Worm (Caenorhabditis elegans) whole organism, late embryonic: Measurements from ENCODE around the gene F57G8.7.

Experiments used
- ceh-2 ChIP-seq: sonication (generic microtip); optimal IDR thresholded peaks from 2 replicates; lab custom pipeline; 2016; ENCODE audit warnings: missing genotype, missing genetic modification characterization, missing compliant biosample characterization
- dmd-4 ChIP-seq: sonication (generic microtip); optimal IDR thresholded peaks from 2 replicates; lab custom pipeline; 2016; ENCODE audit warnings: borderline replicate concordance, missing genetic modification characterization, missing compliant biosample characterization
- dve-1 ChIP-seq: sonication (generic microtip); optimal IDR thresholded peaks from 2 replicates; lab custom pipeline; 2017; ENCODE audit warnings: antibody characterized with exemption, mild to moderate bottlenecking, missing genetic modification characterization, missing compliant biosample characterization
- fkh-10 ChIP-seq: fragments of 150-350 bp; optimal IDR thresholded peaks from 2 replicates; lab custom pipeline; 2014; ENCODE audit warnings: missing biosample characterization, missing genetic modification reagents, missing genetic modification characterization
- lin-11 ChIP-seq: fragments of 200-800 bp; sonication (Bioruptor generic); optimal IDR thresholded peaks from 2 replicates; lab custom pipeline; 2018; ENCODE audit warnings: mild to moderate bottlenecking, missing genetic modification characterization, missing compliant biosample characterization
- unc-42 ChIP-seq: sonication (generic microtip); optimal IDR thresholded peaks from 2 replicates; lab custom pipeline; 2016; ENCODE audit warnings: missing genotype, missing genetic modification characterization, missing compliant biosample characterization

- TF ChIP-seq lin-11 (tag; lab: Kevin White, UChicago) = no peak
- TF ChIP-seq fkh-10 (GFP tag; lab: Kevin White, UChicago) = no peak
- no peak for TF ChIP-seq dmd-4 (tag; lab: Kevin White, UChicago)
- no peak for TF ChIP-seq dve-1 (tag; lab: Kevin White, UChicago)
- no peak for TF ChIP-seq unc-42 (tag; lab: Kevin White, UChicago)
- TF ChIP-seq ceh-2 = no peak
Observed at ce11 chrV:16297070-16297469, 31.9 kb upstream of the F57G8.7 start, which contains the start of gene srbc-83.
